Worm (Caenorhabditis elegans): ENCODE measurements around the gene C16C8.4.
"Not testable (repeated sequence)": the region's sequence is repeated elsewhere in the genome, so short reads cannot be mapped to it uniquely, and the experiment has no call there.

The C16C8.4 gene

ce11 chrII:3459199-3459598 lies 15.0 kb upstream of the C16C8.4 start:
- no peak for TF ChIP-seq ztf-16 (tag; optimal IDR thresholded peaks at IDR 0.05)
- TF ChIP-seq hlh-6 (tag; optimal IDR thresholded peaks at IDR 0.05) = no peak
- TF ChIP-seq nhr-232 (tag; optimal IDR thresholded peaks at IDR 0.05) = no peak
- peak; percentile 79 for TF ChIP-seq dve-1 (tag; optimal IDR thresholded peaks at IDR 0.05)

- TF ChIP-seq hlh-6 (tag; optimal IDR thresholded peaks at IDR 0.05) (no peak), pax-1 (tag; optimal IDR thresholded peaks at IDR 0.05) (no peak), ceh-14 (tag; optimal IDR thresholded peaks at IDR 0.05) (no peak), tbx-7 (tag; optimal IDR thresholded peaks at IDR 0.05) (no peak), lin-11 (tag; optimal IDR thresholded peaks at IDR 0.05) (no peak), rnt-1 (tag; optimal IDR thresholded peaks at IDR 0.05) (no peak), tbx-2 (tag; optimal IDR thresholded peaks at IDR 0.05) (no peak), pqm-1 (tag; optimal IDR thresholded peaks at IDR 0.05) (no peak), K02D7.2 (tag; optimal IDR thresholded peaks at IDR 0.05) (no peak), fkh-6 (tag; optimal IDR thresholded peaks at IDR 0.05) (no peak), Y22D7AL.16 (tag; optimal IDR thresholded peaks at IDR 0.05) (no peak), pag-3 (tag; optimal IDR thresholded peaks at IDR 0.05; ENCODE audit: borderline replicate concordance) (no peak), madf-2 (tag; optimal IDR thresholded peaks at IDR 0.05) (no peak)
Measured at ce11 chrII:3458209-3458608, 14.0 kb upstream of the C16C8.4 start, which contains the start of the genes C16C8.26 and C16C8.19. Gene C16C8.26, minus strand, starts transcription at chrII:3458309. Gene C16C8.19, plus strand, starts transcription at chrII:3458487.

ce11 chrII:3453521-3453920 lies 9.3 kb upstream of the C16C8.4 start, which contains the start of gene C16C8.11:
Gene C16C8.11, plus strand, starts transcription at chrII:3453708.
- no peak for TF ChIP-seq pha-2 (tag; optimal IDR thresholded peaks at IDR 0.05)
- TF ChIP-seq ceh-9 (tag; optimal IDR thresholded peaks at IDR 0.05) = no peak
- TF ChIP-seq hlh-8 (tag; optimal IDR thresholded peaks at IDR 0.05) = no peak
- no peak for TF ChIP-seq ceh-31 (tag; optimal IDR thresholded peaks at IDR 0.05)
- TF ChIP-seq unc-42 (tag; optimal IDR thresholded peaks at IDR 0.05) = no peak
- no peak for TF ChIP-seq ref-2 (tag; optimal IDR thresholded peaks at IDR 0.05)
- no peak for TF ChIP-seq nhr-232 (tag; optimal IDR thresholded peaks at IDR 0.05)
- TF ChIP-seq elt-4 (tag; optimal IDR thresholded peaks at IDR 0.05) = no peak
- no peak for TF ChIP-seq hlh-15 (tag; optimal IDR thresholded peaks at IDR 0.05)
- no peak for TF ChIP-seq rnt-1 (tag; optimal IDR thresholded peaks at IDR 0.05)
- TF ChIP-seq ttx-3 (tag; optimal IDR thresholded peaks at IDR 0.05) = no peak
- no peak for TF ChIP-seq ceh-34 (tag; optimal IDR thresholded peaks at IDR 0.05)
- TF ChIP-seq ceh-45 (GFP tag; IDR thresholded peaks at IDR 0.05) = no peak
- no peak for TF ChIP-seq C38D4.7 (GFP tag; optimal IDR thresholded peaks at IDR 0.05)
- TF ChIP-seq syd-9 (tag; optimal IDR thresholded peaks at IDR 0.05) = no peak
- no peak for TF ChIP-seq npax-4 (tag; optimal IDR thresholded peaks at IDR 0.05)
- TF ChIP-seq K09A11.1 (tag; optimal IDR thresholded peaks at IDR 0.05; ENCODE audit: insufficient read depth) = no peak
- TF ChIP-seq hlh-6 (tag; optimal IDR thresholded peaks at IDR 0.05) = no peak
- TF ChIP-seq mec-3 (tag; optimal IDR thresholded peaks at IDR 0.05; ENCODE audit: borderline replicate concordance) = no peak

ce11 chrII:3452421-3452820 lies 8.2 kb upstream of the C16C8.4 start, which contains the start of gene C16C8.12:
Gene C16C8.12, plus strand, starts transcription at chrII:3452721.
- TF ChIP-seq ama-1 (optimal IDR thresholded peaks at IDR 0.05) (no peak), ref-2 (tag; optimal IDR thresholded peaks at IDR 0.05) (no peak), ceh-19 (GFP tag; optimal IDR thresholded peaks at IDR 0.05) (no peak)

- TF ChIP-seq fax-1, nhr-11, hlh-6 (tag; optimal IDR thresholded peaks at IDR 0.05): not testable (repeated sequence)
Measured at ce11 chrII:3449514-3449913, 5.3 kb upstream of the C16C8.4 start, which contains the start of gene C16C8.14. Gene C16C8.14, plus strand, starts transcription at chrII:3449814.

All from whole organism, late embryonic.